Fruit fly (Drosophila melanogaster) whole organism, embryonic: Measurements from ENCODE around the gene CG32278.

Source experiments
- Adf1 ChIP-seq: fragments of 200-800 bp; sonication (Bioruptor generic); IDR thresholded peaks from 2 replicates; pipeline ENCODE4 v1.3.6; 2022; ENCODE audit warnings: missing biosample characterization, missing genetic modification characterization
- Bteb2 ChIP-seq: fragments of 200-800 bp; sonication (Bioruptor generic); optimal IDR thresholded peaks from 2 replicates; lab custom pipeline; 2016; ENCODE audit warnings: missing biosample characterization, missing genetic modification characterization
- CG10209 ChIP-seq: fragments of 200-800 bp; sonication (Bioruptor generic); optimal IDR thresholded peaks from 3 replicates; lab custom pipeline; 2017; ENCODE audit warnings: missing biosample characterization, mild to moderate bottlenecking, missing genetic modification characterization, missing genetic modification reagents
- CG10431 ChIP-seq: fragments of 200-800 bp; sonication (Bioruptor generic); optimal IDR thresholded peaks from 3 replicates; lab custom pipeline; 2018; ENCODE audit warnings: missing biosample characterization, mild to moderate bottlenecking, missing genetic modification characterization
- CG10654 ChIP-seq: fragments of 200-800 bp; sonication (Bioruptor generic); optimal IDR thresholded peaks from 2 replicates; lab custom pipeline; 2016; ENCODE audit warnings: missing biosample characterization, missing genetic modification characterization
- CG14441 ChIP-seq: fragments of 200-800 bp; sonication (Bioruptor generic); IDR thresholded peaks from 2 replicates; pipeline ENCODE4 v1.3.6; 2022; ENCODE audit warnings: missing biosample characterization, missing genetic modification characterization
- CG14860 ChIP-seq: fragments of 200-800 bp; sonication (Bioruptor generic); IDR thresholded peaks from 3 replicates; pipeline ENCODE4 v1.3.6; 2022; ENCODE audit warnings: missing biosample characterization, missing genetic modification characterization; ENCODE audit not compliant: partially characterized antibody
- CG15514 ChIP-seq: fragments of 200-800 bp; sonication (Bioruptor generic); optimal IDR thresholded peaks from 3 replicates; lab custom pipeline; 2017; ENCODE audit warnings: missing biosample characterization, missing genetic modification characterization, mild to moderate bottlenecking, moderate library complexity, missing genetic modification reagents
- CG16815 ChIP-seq: fragments of 200-800 bp; sonication (Bioruptor generic); optimal IDR thresholded peaks from 3 replicates; lab custom pipeline; 2017; ENCODE audit warnings: missing biosample characterization, mild to moderate bottlenecking, missing genetic modification characterization
- CG17385 ChIP-seq: fragments of 200-800 bp; sonication (Bioruptor generic); optimal IDR thresholded peaks from 3 replicates; lab custom pipeline; 2018; ENCODE audit warnings: missing biosample characterization, mild to moderate bottlenecking, missing genetic modification characterization
- CG18011 ChIP-seq: fragments of 200-800 bp; sonication (Bioruptor generic); optimal IDR thresholded peaks from 2 replicates; lab custom pipeline; 2017; ENCODE audit warnings: missing biosample characterization, missing genetic modification characterization, mild to moderate bottlenecking, moderate library complexity, missing genotype
- CG2129 ChIP-seq: fragments of 200-800 bp; sonication (Bioruptor generic); IDR thresholded peaks from 2 replicates; pipeline ENCODE4 v1.3.6; 2022; ENCODE audit warnings: missing biosample characterization, missing genetic modification characterization; ENCODE audit not compliant: partially characterized antibody
- CG2712 ChIP-seq: fragments of 200-800 bp; optimal IDR thresholded peaks from 3 replicates; lab custom pipeline; 2019; ENCODE audit warnings: missing biosample characterization, mild to moderate bottlenecking, missing genetic modification characterization, moderate library complexity
- CG30403 ChIP-seq: fragments of 200-800 bp; sonication (Bioruptor generic); optimal IDR thresholded peaks from 3 replicates; lab custom pipeline; 2016; ENCODE audit warnings: missing biosample characterization, missing genetic modification characterization
- CG31224 ChIP-seq: fragments of 200-800 bp; sonication (Bioruptor generic); IDR thresholded peaks from 2 replicates; pipeline ENCODE4 v1.3.6; 2022; ENCODE audit warnings: missing biosample characterization, missing genetic modification characterization
- CG34422 ChIP-seq: fragments of 200-800 bp; sonication (Bioruptor generic); IDR thresholded peaks from 3 replicates; pipeline ENCODE4 v1.3.6; 2022; ENCODE audit warnings: missing biosample characterization, missing genetic modification characterization
- CG3995 ChIP-seq: fragments of 200-800 bp; sonication (Bioruptor generic); optimal IDR thresholded peaks from 3 replicates; lab custom pipeline; 2016; ENCODE audit warnings: missing biosample characterization, missing genetic modification characterization
- CG6272 ChIP-seq: fragments of 200-800 bp; sonication (Bioruptor generic); IDR thresholded peaks from 2 replicates; pipeline ENCODE4 v1.3.6; 2022; ENCODE audit warnings: missing biosample characterization, missing genetic modification characterization
- CG9727 ChIP-seq: fragments of 200-800 bp; sonication (Bioruptor generic); optimal IDR thresholded peaks from 3 replicates; lab custom pipeline; 2017; ENCODE audit warnings: missing biosample characterization, mild to moderate bottlenecking, missing genetic modification characterization
- D19A ChIP-seq: fragments of 200-800 bp; optimal IDR thresholded peaks from 3 replicates; lab custom pipeline; 2019; ENCODE audit warnings: missing biosample characterization, mild to moderate bottlenecking, missing genetic modification characterization, moderate library complexity
- Eip74EF ChIP-seq, 2 experiments: fragments of 200-800 bp in 1 of 2; fragments of >200 bp in 1 of 2; sonication (Bioruptor generic) in 1 of 2; optimal IDR thresholded peaks; 2 replicates each; lab custom pipeline; 2017 to 2019; ENCODE audit warnings: missing biosample characterization in 2 of 2, missing genetic modification characterization in 2 of 2, mild to moderate bottlenecking in 1 of 2, moderate library complexity in 1 of 2
- Ets65A ChIP-seq: fragments of 200-800 bp; sonication (Bioruptor generic); peaks from one replicate; lab custom pipeline; 2016; ENCODE audit warnings: missing biosample characterization, missing genetic modification characterization
- Gsc ChIP-seq: fragments of 200-800 bp; sonication (Bioruptor generic); IDR thresholded peaks from 2 replicates; pipeline ENCODE4 v1.3.6; 2022; ENCODE audit warnings: missing biosample characterization, missing genetic modification characterization
- HHEX ChIP-seq: fragments of 200-800 bp; sonication (Bioruptor generic); optimal IDR thresholded peaks from 3 replicates; lab custom pipeline; 2017; ENCODE audit warnings: missing biosample characterization, mild to moderate bottlenecking, missing genetic modification characterization, missing genetic modification reagents
- Hr39 ChIP-seq: fragments of >200 bp; optimal IDR thresholded peaks from 2 replicates; lab custom pipeline; 2017
- Meics ChIP-seq: fragments of 200-800 bp; sonication (Bioruptor generic); optimal IDR thresholded peaks from 2 replicates; lab custom pipeline; 2017; ENCODE audit warnings: missing biosample characterization, mild to moderate bottlenecking, missing genetic modification characterization
- NK7.1 ChIP-seq: fragments of 200-800 bp; sonication (Bioruptor generic); optimal IDR thresholded peaks from 3 replicates; lab custom pipeline; 2016; ENCODE audit warnings: missing biosample characterization, missing genetic modification characterization
- Pdp1 ChIP-seq, 2 experiments: fragments of 200-800 bp; sonication (Bioruptor generic); optimal IDR thresholded peaks; 3 replicates each; lab custom pipeline; 2016; ENCODE audit warnings: missing biosample characterization in 2 of 2, missing genetic modification characterization in 2 of 2, mild to moderate bottlenecking in 1 of 2, moderate library complexity in 1 of 2
- Six4 ChIP-seq: fragments of 200-800 bp; sonication (Bioruptor generic); optimal IDR thresholded peaks from 2 replicates; lab custom pipeline; 2016; ENCODE audit warnings: missing biosample characterization, missing genetic modification characterization
- Sox100B ChIP-seq: fragments of 200-800 bp; sonication (Bioruptor generic); optimal IDR thresholded peaks from 3 replicates; lab custom pipeline; 2018; ENCODE audit warnings: missing biosample characterization, mild to moderate bottlenecking, missing genetic modification characterization
- Sry-β ChIP-seq: fragments of 200-800 bp; sonication (Bioruptor generic); optimal IDR thresholded peaks from 2 replicates; lab custom pipeline; 2018; ENCODE audit warnings: missing biosample characterization, mild to moderate bottlenecking, missing genetic modification characterization, moderate library complexity
- Stat92E ChIP-seq, 3 experiments: fragments of >200 bp in 2 of 3; fragments of 200-800 bp in 1 of 3; sonication (Bioruptor generic) in 1 of 3; optimal IDR thresholded peaks; 2 replicates each; lab custom pipeline; 2017 to 2019; ENCODE audit warnings: missing biosample characterization in 3 of 3, missing genetic modification characterization in 3 of 3, mild to moderate bottlenecking in 1 of 3, moderate library complexity in 1 of 3
- cato ChIP-seq: fragments of 200-800 bp; sonication (Bioruptor generic); optimal IDR thresholded peaks from 2 replicates; lab custom pipeline; 2016; ENCODE audit warnings: missing biosample characterization, missing genetic modification characterization, borderline replicate concordance
- chm ChIP-seq: fragments of 200-800 bp; sonication (Bioruptor generic); IDR thresholded peaks from 2 replicates; pipeline ENCODE4 v1.3.6; 2022; ENCODE audit warnings: missing biosample characterization, missing genetic modification characterization
- cwo ChIP-seq: fragments of 200-800 bp; sonication (Bioruptor generic); optimal IDR thresholded peaks from 3 replicates; lab custom pipeline; 2017; ENCODE audit warnings: missing biosample characterization, missing genetic modification characterization, mild to moderate bottlenecking, moderate library complexity, missing genetic modification reagents
- dati ChIP-seq: fragments of 200-800 bp; sonication (Bioruptor generic); IDR thresholded peaks from 2 replicates; pipeline ENCODE4 v1.3.6; 2022; ENCODE audit warnings: missing biosample characterization, missing genetic modification characterization
- exex ChIP-seq: fragments of 200-800 bp; sonication (Bioruptor generic); optimal IDR thresholded peaks from 4 replicates; lab custom pipeline; 2018; ENCODE audit warnings: missing biosample characterization, mild to moderate bottlenecking, missing genetic modification characterization, moderate library complexity
- gcm2 ChIP-seq: fragments of 200-800 bp; sonication (Bioruptor generic); optimal IDR thresholded peaks from 2 replicates; lab custom pipeline; 2016; ENCODE audit warnings: missing biosample characterization, missing genetic modification characterization
- grn ChIP-seq: fragments of 200-800 bp; sonication (Bioruptor generic); optimal IDR thresholded peaks from 3 replicates; lab custom pipeline; 2017; ENCODE audit warnings: missing biosample characterization, missing genetic modification characterization
- ind ChIP-seq: fragments of 200-800 bp; sonication (Bioruptor generic); optimal IDR thresholded peaks from 3 replicates; lab custom pipeline; 2016; ENCODE audit warnings: missing biosample characterization, missing genetic modification characterization
- jigr1 ChIP-seq: fragments of 200-800 bp; sonication (Bioruptor generic); IDR thresholded peaks from 3 replicates; pipeline ENCODE4 v1.3.6; 2022; ENCODE audit warnings: missing biosample characterization, missing genetic modification characterization
- mld ChIP-seq: fragments of 200-800 bp; sonication (Bioruptor generic); IDR thresholded peaks from 3 replicates; pipeline ENCODE4 v1.3.6; 2022; ENCODE audit warnings: missing biosample characterization, missing genetic modification characterization; ENCODE audit not compliant: partially characterized antibody
- nau ChIP-seq: fragments of 200-800 bp; sonication (Bioruptor generic); optimal IDR thresholded peaks from 3 replicates; lab custom pipeline; 2017; ENCODE audit warnings: missing biosample characterization, mild to moderate bottlenecking, missing genetic modification characterization, missing genetic modification reagents
- pita ChIP-seq: fragments of 200-800 bp; sonication (Bioruptor generic); optimal IDR thresholded peaks from 2 replicates; lab custom pipeline; 2017; ENCODE audit warnings: missing biosample characterization, mild to moderate bottlenecking, missing genetic modification characterization
- run ChIP-seq: fragments of 200-800 bp; sonication (Bioruptor generic); optimal IDR thresholded peaks from 3 replicates; lab custom pipeline; 2018; ENCODE audit warnings: missing biosample characterization, mild to moderate bottlenecking, missing genetic modification characterization
- schlank ChIP-seq: fragments of 200-800 bp; sonication (Bioruptor generic); optimal IDR thresholded peaks from 2 replicates; lab custom pipeline; 2018; ENCODE audit warnings: missing biosample characterization, mild to moderate bottlenecking, missing genetic modification characterization
- sens ChIP-seq: fragments of 200-800 bp; sonication (Bioruptor generic); peaks from one replicate; lab custom pipeline; 2016; ENCODE audit warnings: missing biosample characterization, missing genetic modification characterization
- trh ChIP-seq: fragments of 200-800 bp; sonication (Bioruptor generic); optimal IDR thresholded peaks from 2 replicates; lab custom pipeline; 2016; ENCODE audit warnings: missing biosample characterization, missing genetic modification characterization
- unc-4 ChIP-seq: fragments of 200-800 bp; sonication (Bioruptor generic); IDR thresholded peaks from 2 replicates; pipeline ENCODE4 v1.3.6; 2022; ENCODE audit warnings: missing biosample characterization, missing genetic modification characterization; ENCODE audit not compliant: partially characterized antibody
- zfh1 ChIP-seq: fragments of 200-800 bp; sonication (Bioruptor generic); IDR thresholded peaks from 3 replicates; pipeline ENCODE4 v1.3.6; 2022; ENCODE audit warnings: missing biosample characterization, missing genetic modification characterization

Gene CG32278

DNA sequence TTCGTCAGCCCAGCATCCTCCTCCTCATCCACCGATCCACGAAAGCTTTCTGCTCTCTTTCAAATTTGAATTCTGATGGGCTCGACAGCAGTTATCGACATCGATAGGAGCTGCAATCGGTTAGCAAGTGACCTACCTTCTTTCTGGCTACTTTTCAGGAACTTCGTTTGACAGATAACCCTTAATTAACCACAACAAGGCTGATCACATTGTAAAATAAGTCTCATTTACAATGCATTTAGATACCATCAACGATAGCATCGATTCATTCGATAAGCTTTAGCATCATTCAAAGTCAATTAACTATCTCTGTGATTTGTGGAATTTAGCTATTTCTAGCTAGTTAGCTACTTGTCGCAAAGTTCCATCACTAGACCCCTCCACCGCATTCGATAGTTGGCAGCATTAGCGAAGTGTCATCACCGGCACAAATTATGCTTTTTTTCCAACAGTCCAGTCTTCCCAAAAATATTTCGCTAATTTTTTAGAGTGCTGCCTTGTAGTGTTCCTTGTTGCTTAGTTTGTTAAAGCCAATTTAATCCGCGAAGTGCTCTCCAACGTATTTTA, 9.5 kb downstream of the CG32278 start, which contains the start of the genes MnM and Girdin (continued):
- TF ChIP-seq D19A, result no peak
- 0 out of 2 replicates have a peak, but pooled peaks have one; percentile 19 for TF ChIP-seq CG14441 (GFP tag; lab: Robert Waterston, UW)
- TF ChIP-seq nau, result no peak
- TF ChIP-seq NK7.1 (GFP tag; lab: Kevin White, UChicago), result no peak
- TF ChIP-seq unc-4, result peak; percentile 87
- no peak for TF ChIP-seq Stat92E (GFP tag; optimal IDR thresholded peaks at IDR 0.05; lab: Kevin White, UChicago)
- TF ChIP-seq Meics (GFP tag; lab: Kevin White, UChicago), result peak; percentile 22
- TF ChIP-seq CG10654 (GFP tag; lab: Kevin White, UChicago), result peak; percentile 43
- peak; percentile 16; the same call in 1 of the 3 replicates for TF ChIP-seq zfh1 (GFP tag; lab: Robert Waterston, UW)
- no peak for TF ChIP-seq Eip74EF (GFP tag; optimal IDR thresholded peaks at IDR 0.05; lab: Kevin White, UChicago)
- TF ChIP-seq run (tag; lab: Kevin White, UChicago), result no peak
- no peak for TF ChIP-seq grn
- no peak for TF ChIP-seq Hr39 (lab: Kevin White, UChicago)
- TF ChIP-seq exex (tag; lab: Kevin White, UChicago), result no peak
- no peak for TF ChIP-seq cwo (GFP tag; lab: Kevin White, UChicago)
- peak; percentile 41; the same call in 1 of the 2 replicates for TF ChIP-seq CG6272
- peak; percentile 19 for TF ChIP-seq Six4 (GFP tag; lab: Kevin White, UChicago)
- no peak for TF ChIP-seq schlank
- peak; percentile 17 for TF ChIP-seq trh (GFP tag; lab: Kevin White, UChicago)
- peak; percentile 87 for TF ChIP-seq CG30403 (GFP tag; lab: Kevin White, UChicago)
- TF ChIP-seq CG2712, result peak; percentile 55
- TF ChIP-seq Pdp1 (GFP tag; optimal IDR thresholded peaks at IDR 0.05; lab: Kevin White, UChicago), result peak; percentile 67 to 69
- peak; percentile 46 for TF ChIP-seq CG9727 (GFP tag; lab: Kevin White, UChicago)
- TF ChIP-seq Bteb2 (GFP tag; lab: Kevin White, UChicago), result peak; percentile 69
- peak; percentile 80 for TF ChIP-seq CG14860 (GFP tag; lab: Robert Waterston, UW)
- TF ChIP-seq CG34422 (GFP tag; lab: Robert Waterston, UW), result no peak
- peak; percentile 76 for TF ChIP-seq ind
- TF ChIP-seq jigr1 (GFP tag; lab: Robert Waterston, UW), result no peak
- TF ChIP-seq CG18011 (GFP tag; lab: Kevin White, UChicago), result peak; percentile 65
- TF ChIP-seq Gsc (GFP tag; lab: Robert Waterston, UW), result no peak
- TF ChIP-seq pita, result no peak
- peak; percentile 92 for TF ChIP-seq Sry-β (GFP tag; lab: Kevin White, UChicago)
- TF ChIP-seq CG16815 (GFP tag; lab: Kevin White, UChicago), result peak; percentile 4
- no peak for TF ChIP-seq dati
- no peak for TF ChIP-seq chm (GFP tag; lab: Robert Waterston, UW)
- TF ChIP-seq CG10431 (GFP tag; lab: Kevin White, UChicago), result no peak
- no peak for TF ChIP-seq CG17385 (GFP tag; lab: Kevin White, UChicago)
- peak; percentile 98 for TF ChIP-seq Ets65A (GFP tag; lab: Kevin White, UChicago)
- TF ChIP-seq CG10209 (GFP tag; lab: Kevin White, UChicago), result peak; percentile 56
- TF ChIP-seq CG2129 (GFP tag; lab: Robert Waterston, UW), result peak; percentile 41
- peak; percentile 71 for TF ChIP-seq sens (GFP tag; lab: Kevin White, UChicago)
- no peak for TF ChIP-seq cato (GFP tag; lab: Kevin White, UChicago)
- peak; percentile 60; the same call in 1 of the 3 replicates for TF ChIP-seq mld
- TF ChIP-seq Sox100B, result no peak
- TF ChIP-seq HHEX (GFP tag; lab: Kevin White, UChicago), result no peak
- peak; percentile 88 for TF ChIP-seq CG15514
- no peak for TF ChIP-seq gcm2
- peak; percentile 86 for TF ChIP-seq CG3995 (GFP tag; lab: Kevin White, UChicago)
- no peak for TF ChIP-seq CG31224 (GFP tag; lab: Robert Waterston, UW)
- TF ChIP-seq Adf1 (GFP tag; lab: Robert Waterston, UW), result no peak
